Worm (Caenorhabditis elegans): ENCODE data around the gene cal-3.

Gene cal-3

ce11 chrIV:3783910-3784309 is 51.1 kb downstream of the cal-3 start, which contains the start of gene glct-6 (continued):
- TF ChIP-seq Y95B8A.8 (GFP tag; IDR thresholded peaks at IDR 0.05) (no peak), ets-4 (GFP tag; optimal IDR thresholded peaks at IDR 0.05) (no peak)

ce11 chrIV:3781539-3781938 is 53.4 kb downstream of the cal-3 start:
- no peak for TF ChIP-seq F23B12.7 (tag; optimal IDR thresholded peaks at IDR 0.05; ENCODE audit: insufficient read depth)
- no peak for TF ChIP-seq pha-4 (tag; optimal IDR thresholded peaks at IDR 0.05)
- no peak for TF ChIP-seq rcor-1 (GFP tag; IDR thresholded peaks at IDR 0.05)
- no peak for TF ChIP-seq lsy-27 (tag; optimal IDR thresholded peaks at IDR 0.05; ENCODE audit: borderline replicate concordance, insufficient read depth)
